Worm (Caenorhabditis elegans) whole organism, L3 larva: ENCODE data around the gene AH9.4.

Experiments used
- ama-1 ChIP-seq: fragments of 150-350 bp; optimal IDR thresholded peaks from 2 replicates; lab custom pipeline; 2018
- nhr-11 ChIP-seq: fragments of 150-350 bp; optimal IDR thresholded peaks from 2 replicates; lab custom pipeline; 2014; ENCODE audit warnings: missing biosample characterization, missing genetic modification characterization
- skn-1 ChIP-seq: fragments of 150-350 bp; optimal IDR thresholded peaks from 2 replicates; lab custom pipeline; 2014; ENCODE audit warnings: missing biosample characterization, missing genetic modification characterization
- snpc-4 ChIP-seq: fragments of 150-350 bp; optimal IDR thresholded peaks from 2 replicates; lab custom pipeline; 2014; ENCODE audit warnings: missing biosample characterization, missing genetic modification characterization

DNA sequence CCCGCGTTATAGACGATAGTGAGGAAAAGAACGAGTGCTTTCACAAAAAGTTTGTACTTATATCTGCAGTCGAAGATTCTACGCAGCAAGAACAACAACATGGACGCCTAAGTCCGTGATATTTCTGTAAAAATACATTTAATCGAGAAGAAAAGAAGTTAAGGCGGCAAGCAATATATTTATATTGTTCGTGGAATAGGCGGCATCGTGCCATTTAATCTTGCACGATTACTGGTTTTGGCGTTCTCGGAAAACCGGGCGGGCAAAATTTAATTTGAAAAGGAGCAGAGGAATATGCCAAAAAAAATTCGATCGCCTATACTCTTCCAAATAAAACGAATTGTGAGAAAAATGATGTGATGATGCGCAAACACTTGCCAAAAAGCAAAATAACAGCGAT, 27.2 kb downstream of the AH9.4 start, which contains the start of gene AH9.1:
- no peak for TF ChIP-seq ama-1
- TF ChIP-seq snpc-4, result no peak
- TF ChIP-seq skn-1 (tag; lab: Kevin White, UChicago), result no peak
- no peak for TF ChIP-seq nhr-11 (tag; lab: Kevin White, UChicago)
